Worm (Caenorhabditis elegans) whole organism, L2 larva: ENCODE data around the gene srw-134.
A peak's percentile ranks its signal among the peaks of the same experiment; 100 is the strongest.

Experiments used
- C34F6.9 ChIP-seq: fragments of 150-350 bp; optimal IDR thresholded peaks from 2 replicates; lab custom pipeline; 2014; ENCODE audit warnings: missing biosample characterization, missing genetic modification characterization
- F13H6.1 ChIP-seq: sonication (generic microtip); optimal IDR thresholded peaks from 2 replicates; lab custom pipeline; 2016; ENCODE audit warnings: missing genetic modification characterization, missing compliant biosample characterization
- R02D3.7 ChIP-seq: fragments of 150-350 bp; optimal IDR thresholded peaks from 2 replicates; lab custom pipeline; 2014; ENCODE audit warnings: missing biosample characterization, missing genetic modification characterization
- Y55F3AM.14 ChIP-seq: fragments of 200-800 bp; sonication (Bioruptor generic); optimal IDR thresholded peaks from 2 replicates; lab custom pipeline; 2018; ENCODE audit warnings: mild to moderate bottlenecking, missing genetic modification characterization, missing compliant biosample characterization
- ZK546.5 ChIP-seq: sonication (generic microtip); optimal IDR thresholded peaks from 2 replicates; lab custom pipeline; 2017; ENCODE audit warnings: missing biosample characterization, missing genetic modification characterization
- alr-1 ChIP-seq: fragments of 150-350 bp; optimal IDR thresholded peaks from 2 replicates; lab custom pipeline; 2014; ENCODE audit warnings: missing biosample characterization, missing genetic modification characterization
- aly-2 ChIP-seq: fragments of 150-350 bp; optimal IDR thresholded peaks from 2 replicates; lab custom pipeline; 2014; ENCODE audit warnings: missing biosample characterization, missing genetic modification characterization
- ama-1 ChIP-seq: fragments of 150-350 bp; optimal IDR thresholded peaks from 2 replicates; lab custom pipeline; 2018; ENCODE audit warnings: inconsistent platforms
- blmp-1 ChIP-seq: sonication (generic microtip); optimal IDR thresholded peaks from 2 replicates; lab custom pipeline; 2017; ENCODE audit warnings: missing genetic modification characterization, mild to moderate bottlenecking, missing compliant biosample characterization, antibody characterized with exemption, moderate library complexity; ENCODE audit not compliant: insufficient read depth
- ceh-16 ChIP-seq: fragments of 150-350 bp; optimal IDR thresholded peaks from 2 replicates; lab custom pipeline; 2014; ENCODE audit warnings: missing biosample characterization, missing genetic modification characterization
- ceh-82 ChIP-seq: fragments of 150-350 bp; optimal IDR thresholded peaks from 2 replicates; lab custom pipeline; 2014; ENCODE audit warnings: missing biosample characterization, missing genetic modification characterization
- crh-2 ChIP-seq: sonication (generic microtip); optimal IDR thresholded peaks from 2 replicates; lab custom pipeline; 2017; ENCODE audit warnings: missing biosample characterization, missing genetic modification characterization
- dmd-4 ChIP-seq: sonication (generic microtip); optimal IDR thresholded peaks from 2 replicates; lab custom pipeline; 2017; ENCODE audit warnings: missing biosample characterization, missing genetic modification characterization
- egl-27 ChIP-seq: sonication (generic microtip); optimal IDR thresholded peaks from 3 replicates; lab custom pipeline; 2017; ENCODE audit warnings: missing biosample characterization, missing genetic modification reagents, missing genetic modification characterization
- elt-1 ChIP-seq: fragments of 150-350 bp; optimal IDR thresholded peaks from 2 replicates; lab custom pipeline; 2014; ENCODE audit warnings: missing biosample characterization, missing genetic modification characterization
- elt-3 ChIP-seq: sonication (generic microtip); optimal IDR thresholded peaks from 2 replicates; lab custom pipeline; 2017; ENCODE audit warnings: missing biosample characterization, missing genetic modification characterization
- fos-1 ChIP-seq: fragments of 150-350 bp; optimal IDR thresholded peaks from 2 replicates; lab custom pipeline; 2014; ENCODE audit warnings: missing biosample characterization, missing genetic modification characterization
- gmeb-1 ChIP-seq: fragments of 150-350 bp; optimal IDR thresholded peaks from 2 replicates; lab custom pipeline; 2014; ENCODE audit warnings: missing biosample characterization, missing genetic modification characterization
- lin-11 ChIP-seq: fragments of 150-350 bp; sonication (generic microtip); optimal IDR thresholded peaks from 2 replicates; lab custom pipeline; 2014; ENCODE audit warnings: missing biosample characterization, missing genetic modification characterization, inconsistent platforms, mixed read lengths
- lin-13 ChIP-seq: fragments of 150-350 bp; optimal IDR thresholded peaks from 2 replicates; lab custom pipeline; 2014; ENCODE audit warnings: missing biosample characterization, missing genetic modification reagents, missing genetic modification characterization
- lin-39 ChIP-seq: fragments of 150-350 bp; optimal IDR thresholded peaks from 2 replicates; lab custom pipeline; 2014; ENCODE audit warnings: missing biosample characterization, missing genetic modification reagents, missing genetic modification characterization
- lsy-2 ChIP-seq, 2 experiments: fragments of 150-350 bp in 1 of 2; sonication (generic microtip) in 1 of 2; optimal IDR thresholded peaks; 2 replicates each; lab custom pipeline; 2014 to 2017; ENCODE audit warnings: missing biosample characterization in 2 of 2, missing genetic modification characterization in 2 of 2
- mab-5 ChIP-seq: fragments of 150-350 bp; optimal IDR thresholded peaks from 2 replicates; lab custom pipeline; 2014; ENCODE audit warnings: missing biosample characterization, missing genetic modification characterization
- mbf-1 ChIP-seq: sonication (generic microtip); optimal IDR thresholded peaks from 2 replicates; lab custom pipeline; 2017; ENCODE audit warnings: missing biosample characterization, missing genetic modification characterization
- mdl-1 ChIP-seq, 2 experiments: fragments of 150-350 bp in 1 of 2; sonication (generic microtip) in 1 of 2; optimal IDR thresholded peaks; 2 replicates each; lab custom pipeline; 2017; ENCODE audit warnings: missing biosample characterization in 2 of 2, missing genetic modification characterization in 2 of 2
- nhr-10 ChIP-seq: sonication (generic microtip); optimal IDR thresholded peaks from 2 replicates; lab custom pipeline; 2017; ENCODE audit warnings: missing biosample characterization, missing genetic modification characterization
- nhr-11 ChIP-seq: fragments of 150-350 bp; optimal IDR thresholded peaks from 2 replicates; lab custom pipeline; 2014; ENCODE audit warnings: missing biosample characterization, missing genetic modification characterization
- nhr-12 ChIP-seq: fragments of 150-350 bp; optimal IDR thresholded peaks from 2 replicates; lab custom pipeline; 2014; ENCODE audit warnings: missing biosample characterization, missing genetic modification characterization
- nhr-129 ChIP-seq: fragments of 150-350 bp; optimal IDR thresholded peaks from 2 replicates; lab custom pipeline; 2014; ENCODE audit warnings: missing biosample characterization, missing genetic modification characterization
- nhr-21 ChIP-seq: fragments of 150-350 bp; optimal IDR thresholded peaks from 2 replicates; lab custom pipeline; 2014; ENCODE audit warnings: missing biosample characterization, missing genetic modification characterization
- nhr-23 ChIP-seq: fragments of 150-350 bp; optimal IDR thresholded peaks from 2 replicates; lab custom pipeline; 2014; ENCODE audit warnings: missing biosample characterization, missing genetic modification reagents, missing genetic modification characterization
- nhr-237 ChIP-seq: fragments of 150-350 bp; optimal IDR thresholded peaks from 2 replicates; lab custom pipeline; 2014; ENCODE audit warnings: missing biosample characterization, missing genetic modification characterization
- nhr-25 ChIP-seq: fragments of 150-350 bp; sonication (generic microtip); optimal IDR thresholded peaks from 3 replicates; lab custom pipeline; 2014; ENCODE audit warnings: missing biosample characterization, missing genetic modification characterization
- nhr-6 ChIP-seq: fragments of 150-350 bp; optimal IDR thresholded peaks from 2 replicates; lab custom pipeline; 2014; ENCODE audit warnings: missing biosample characterization, missing genetic modification characterization
- nhr-77 ChIP-seq: fragments of 150-350 bp; optimal IDR thresholded peaks from 2 replicates; lab custom pipeline; 2014; ENCODE audit warnings: missing biosample characterization, missing genetic modification characterization
- peb-1 ChIP-seq: fragments of 150-350 bp; optimal IDR thresholded peaks from 2 replicates; lab custom pipeline; 2014; ENCODE audit warnings: missing biosample characterization, missing genetic modification characterization
- sem-4 ChIP-seq: fragments of 150-350 bp; optimal IDR thresholded peaks from 2 replicates; lab custom pipeline; 2014; ENCODE audit warnings: missing biosample characterization, missing genetic modification reagents, missing genetic modification characterization
- skn-1 ChIP-seq: sonication (generic microtip); optimal IDR thresholded peaks from 2 replicates; lab custom pipeline; 2017; ENCODE audit warnings: missing biosample characterization, missing genetic modification characterization
- sma-3 ChIP-seq: sonication (generic microtip); optimal IDR thresholded peaks from 2 replicates; lab custom pipeline; 2016; ENCODE audit warnings: missing genetic modification reagents, missing genetic modification characterization, missing compliant biosample characterization
- sma-9 ChIP-seq, 2 experiments: fragments of 150-350 bp in 1 of 2; sonication (generic microtip) in 1 of 2; optimal IDR thresholded peaks; 2 replicates each; lab custom pipeline; 2014 to 2016; ENCODE audit warnings: missing genetic modification characterization in 2 of 2, mild to moderate bottlenecking in 1 of 2, missing biosample characterization in 1 of 2, missing compliant biosample characterization in 1 of 2, missing genetic modification reagents in 1 of 2, moderate library complexity in 1 of 2
- snpc-4 ChIP-seq: fragments of 150-350 bp; optimal IDR thresholded peaks from 2 replicates; lab custom pipeline; 2014; ENCODE audit warnings: missing biosample characterization, missing genetic modification characterization
- unc-39 ChIP-seq: fragments of 150-350 bp; optimal IDR thresholded peaks from 2 replicates; lab custom pipeline; 2014; ENCODE audit warnings: missing biosample characterization, missing genetic modification characterization
- unc-55 ChIP-seq: fragments of 150-350 bp; sonication (generic microtip); optimal IDR thresholded peaks from 3 replicates; lab custom pipeline; 2014; ENCODE audit warnings: missing biosample characterization, missing genetic modification reagents, missing genetic modification characterization
- unc-62 ChIP-seq: fragments of 150-350 bp; optimal IDR thresholded peaks from 2 replicates; lab custom pipeline; 2014; ENCODE audit warnings: missing biosample characterization, missing genetic modification reagents, missing genetic modification characterization
- zag-1 ChIP-seq: fragments of 150-350 bp; optimal IDR thresholded peaks from 2 replicates; lab custom pipeline; 2014; ENCODE audit warnings: missing biosample characterization, missing genetic modification characterization
- ztf-1 ChIP-seq: fragments of 200-800 bp; sonication (Bioruptor generic); conservative IDR thresholded peaks from 2 replicates; pipeline ENCODE4 v1.3.6; 2022; ENCODE audit warnings: missing genetic modification characterization, missing compliant biosample characterization
- ztf-11 ChIP-seq: sonication (generic microtip); optimal IDR thresholded peaks from 2 replicates; lab custom pipeline; 2017; ENCODE audit warnings: missing biosample characterization, missing genetic modification characterization
- ztf-4 ChIP-seq: fragments of 150-350 bp; optimal IDR thresholded peaks from 2 replicates; lab custom pipeline; 2014; ENCODE audit warnings: missing biosample characterization, missing genetic modification characterization

The srw-134 gene

DNA sequence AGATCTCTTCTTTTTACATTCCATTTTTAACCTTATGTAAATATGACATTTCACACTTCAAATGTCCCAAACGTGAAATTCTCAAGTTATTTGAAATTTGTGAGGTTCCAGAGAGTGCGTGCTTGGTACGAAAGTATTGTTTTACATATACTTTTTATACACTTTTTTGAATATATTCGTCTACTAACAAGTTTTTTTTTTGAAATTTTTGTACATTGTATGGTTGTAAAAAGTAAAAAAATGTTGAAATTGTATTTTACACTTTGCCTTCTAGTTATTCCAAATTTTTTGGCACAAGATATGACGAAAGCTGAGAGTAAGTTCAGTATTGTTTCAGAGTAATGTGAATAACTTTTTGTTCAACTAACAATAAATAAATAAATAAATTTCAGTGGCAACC, 22.3 kb upstream of the srw-134 start, which contains the start of gene lgc-1:
Gene lgc-1, plus strand, starts transcription at position 301 of the 400 bp plus-strand sequence.
- TF ChIP-seq aly-2 (tag; lab: Kevin White, UChicago): no peak
- TF ChIP-seq peb-1 (tag; lab: Kevin White, UChicago): no peak
- no peak for TF ChIP-seq lin-13 (GFP tag; lab: Kevin White, UChicago)
- TF ChIP-seq nhr-6 (tag; lab: Kevin White, UChicago): no peak
- TF ChIP-seq unc-55 (GFP tag; lab: Kevin White, UChicago): no peak
- TF ChIP-seq lsy-2 (tag; optimal IDR thresholded peaks at IDR 0.05; lab: Kevin White, UChicago): no peak
- TF ChIP-seq Y55F3AM.14 (GFP tag; lab: Kevin White, UChicago): no peak
- no peak for TF ChIP-seq sma-9 (GFP tag; optimal IDR thresholded peaks at IDR 0.05; lab: Kevin White, UChicago)
- no peak for TF ChIP-seq sma-9 (tag; optimal IDR thresholded peaks at IDR 0.05; lab: Kevin White, UChicago)
- TF ChIP-seq ztf-11 (tag; lab: Kevin White, UChicago): no peak
- no peak for TF ChIP-seq nhr-23 (tag; lab: Kevin White, UChicago)

DNA sequence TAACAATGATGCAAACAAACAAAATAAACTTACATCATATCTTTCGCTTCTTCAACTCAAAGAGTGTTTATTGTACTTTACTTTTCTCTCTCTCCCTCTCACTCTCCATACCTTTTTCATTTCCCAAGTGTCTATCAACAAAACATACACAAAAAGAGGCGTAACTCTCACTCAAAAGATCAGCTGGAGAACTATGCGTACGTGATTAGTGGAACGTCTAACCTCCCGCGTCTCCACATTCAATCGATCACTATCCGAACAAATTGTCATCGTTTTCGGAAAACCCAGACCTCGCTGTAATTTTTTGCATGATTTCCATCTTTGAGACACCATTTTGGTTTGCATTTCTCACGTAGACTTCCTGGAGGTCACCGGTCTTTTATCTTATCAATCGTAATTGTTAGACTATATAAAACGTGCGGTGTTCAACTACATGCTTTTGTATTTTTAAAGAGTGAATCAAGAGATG, 19.1 kb upstream of the srw-134 start, which contains the start of gene nhr-57:
Gene nhr-57, plus strand, starts transcription at position 419 of the 469 bp plus-strand sequence.
- no peak for TF ChIP-seq nhr-11 (tag; lab: Kevin White, UChicago)
- TF ChIP-seq nhr-21 (tag; lab: Kevin White, UChicago): peak; percentile 87
- no peak for TF ChIP-seq elt-3 (tag; lab: Kevin White, UChicago)
- no peak for TF ChIP-seq R02D3.7 (tag; lab: Kevin White, UChicago)
- no peak for TF ChIP-seq alr-1 (tag; lab: Kevin White, UChicago)
- no peak for TF ChIP-seq lsy-2 (tag; optimal IDR thresholded peaks at IDR 0.05; lab: Kevin White, UChicago)
- no peak for TF ChIP-seq zag-1 (tag; lab: Kevin White, UChicago)
- peak; percentile 60 for TF ChIP-seq egl-27 (tag; lab: Kevin White, UChicago)
- peak; percentile 61 for TF ChIP-seq sem-4 (tag; lab: Kevin White, UChicago)
- TF ChIP-seq peb-1 (tag; lab: Kevin White, UChicago): no peak
- peak; percentile 72 for TF ChIP-seq blmp-1 (tag; lab: Kevin White, UChicago)
- no peak for TF ChIP-seq lin-39 (tag; lab: Kevin White, UChicago)
- TF ChIP-seq sma-9 (GFP tag; optimal IDR thresholded peaks at IDR 0.05; lab: Kevin White, UChicago): peak; percentile 93
- TF ChIP-seq sma-9 (tag; optimal IDR thresholded peaks at IDR 0.05; lab: Kevin White, UChicago): no peak
- TF ChIP-seq nhr-77 (tag; lab: Kevin White, UChicago): no peak
- TF ChIP-seq mdl-1 (tag; optimal IDR thresholded peaks at IDR 0.05; lab: Kevin White, UChicago): peak in 1 of 2 experiments; percentile 40
- TF ChIP-seq ZK546.5 (tag; lab: Kevin White, UChicago): no peak
- TF ChIP-seq ztf-1 (GFP tag; lab: Robert Waterston, UW): no peak
- TF ChIP-seq unc-39: no peak
- TF ChIP-seq nhr-12 (tag; lab: Kevin White, UChicago): no peak
- peak; percentile 31 for TF ChIP-seq lin-13 (GFP tag; lab: Kevin White, UChicago)
- peak; percentile 19 for TF ChIP-seq unc-55 (GFP tag; lab: Kevin White, UChicago)
- peak; percentile 82 for TF ChIP-seq F13H6.1 (tag; lab: Kevin White, UChicago)
- TF ChIP-seq nhr-25 (tag; lab: Kevin White, UChicago): peak; percentile 86
- TF ChIP-seq elt-1 (tag; lab: Kevin White, UChicago): no peak
- TF ChIP-seq skn-1 (tag; lab: Kevin White, UChicago): peak; percentile 72
- peak; percentile 51 for TF ChIP-seq crh-2
- TF ChIP-seq nhr-23 (tag; lab: Kevin White, UChicago): no peak
- no peak for TF ChIP-seq mbf-1 (tag; lab: Kevin White, UChicago)
- no peak for TF ChIP-seq aly-2 (tag; lab: Kevin White, UChicago)
- TF ChIP-seq C34F6.9 (tag; lab: Kevin White, UChicago): peak; percentile 51
- TF ChIP-seq sma-3: peak; percentile 89
- TF ChIP-seq gmeb-1 (tag; lab: Kevin White, UChicago): peak; percentile 62
- TF ChIP-seq fos-1 (tag; lab: Kevin White, UChicago): peak; percentile 73
- no peak for TF ChIP-seq nhr-10 (tag; lab: Kevin White, UChicago)
- TF ChIP-seq nhr-129: peak; percentile 96
- no peak for TF ChIP-seq snpc-4
- no peak for TF ChIP-seq mab-5 (tag; lab: Kevin White, UChicago)
- TF ChIP-seq ztf-4 (tag; lab: Kevin White, UChicago): no peak
- TF ChIP-seq ztf-11 (tag; lab: Kevin White, UChicago): no peak
- TF ChIP-seq ceh-16: no peak
- no peak for TF ChIP-seq unc-62 (GFP tag; lab: Kevin White, UChicago)
- TF ChIP-seq lin-11 (tag; lab: Kevin White, UChicago): no peak
- TF ChIP-seq nhr-6 (tag; lab: Kevin White, UChicago): peak; percentile 67
- TF ChIP-seq Y55F3AM.14 (GFP tag; lab: Kevin White, UChicago): peak; percentile 86
- no peak for TF ChIP-seq dmd-4 (tag; lab: Kevin White, UChicago)
- TF ChIP-seq ama-1 (lab: Kevin White, UChicago): no peak
- no peak for TF ChIP-seq ceh-82 (tag; lab: Kevin White, UChicago)
- no peak for TF ChIP-seq nhr-237 (tag; lab: Kevin White, UChicago)
